1 fruit fly cellular context compared by ENCODE assay signal in genomic region chr3L:21961892-21962518, dm6.
A peak's percentile ranks its signal among the peaks of the same experiment; 100 is the strongest.
TF ChIP-seq lines count a peak whose summit lies in the region.

Gene Chs2 (plus strand): TSS chr3L:21962401.

TF ChIP-seq in whole organism, embryonic, 481 proteins besides CTCF, POLR2A, EP300 and RAD21 (continued from another document):
- TF ChIP-seq CG3065 (GFP tag; optimal IDR thresholded peaks at IDR 0.05; lab: Kevin White, UChicago) (no peak), pita (GFP tag; optimal IDR thresholded peaks at IDR 0.05; lab: Kevin White, UChicago) (no peak), Xbp1 (GFP tag; optimal IDR thresholded peaks at IDR 0.05; lab: Kevin White, UChicago) (no peak), ems (GFP tag; optimal IDR thresholded peaks at IDR 0.05; lab: Kevin White, UChicago) (no peak), Hr3 (GFP tag; optimal IDR thresholded peaks at IDR 0.05; lab: Kevin White, UChicago) (no peak), CG2199 (GFP tag; IDR thresholded peaks at IDR 0.05; lab: Robert Waterston, UW) (0 out of 3 replicates have a peak, but pooled peaks have one; percentile 22), otp (GFP tag; IDR thresholded peaks at IDR 0.05; lab: Robert Waterston, UW) (no peak), CG18764 (GFP tag; optimal IDR thresholded peaks at IDR 0.05; lab: Kevin White, UChicago) (no peak), kni (GFP tag; optimal IDR thresholded peaks at IDR 0.05; lab: Kevin White, UChicago) (peak; percentile 69), h (optimal IDR thresholded peaks at IDR 0.05; lab: Kevin White, UChicago) (no peak), CG14710 (tag; optimal IDR thresholded peaks at IDR 0.05; lab: Kevin White, UChicago) (peak; percentile 59), CG7556 (GFP tag; optimal IDR thresholded peaks at IDR 0.05; lab: Kevin White, UChicago) (peak; percentile 11), tio (GFP tag; optimal IDR thresholded peaks at IDR 0.05; lab: Kevin White, UChicago) (no peak), zen2 (GFP tag; IDR thresholded peaks at IDR 0.05; lab: Robert Waterston, UW; ENCODE audit: partially characterized antibody) (no peak), Kr (GFP tag; optimal IDR thresholded peaks at IDR 0.05; lab: Kevin White, UChicago) (peak; percentile 92), CG6765 (GFP tag; optimal IDR thresholded peaks at IDR 0.05; lab: Kevin White, UChicago) (no peak), CG12769 (tag; optimal IDR thresholded peaks at IDR 0.05; lab: Kevin White, UChicago) (no peak), sc (optimal IDR thresholded peaks at IDR 0.05; lab: Kevin White, UChicago) (no peak), sc (GFP tag; optimal IDR thresholded peaks at IDR 0.05; lab: Kevin White, UChicago) (peak; percentile 37), pan (optimal IDR thresholded peaks at IDR 0.05; lab: Kevin White, UChicago) (no peak), pan (GFP tag; optimal IDR thresholded peaks at IDR 0.05 in 1 of 2, IDR thresholded peaks at IDR 0.05 in 1 of 2) (no peak), HLH54F (GFP tag; optimal IDR thresholded peaks at IDR 0.05; lab: Kevin White, UChicago) (no peak), Hr51 (GFP tag; optimal IDR thresholded peaks at IDR 0.05; lab: Kevin White, UChicago) (no peak), Bdp1 (GFP tag; optimal IDR thresholded peaks at IDR 0.05; lab: Kevin White, UChicago) (no peak), Bteb2 (GFP tag; optimal IDR thresholded peaks at IDR 0.05; lab: Kevin White, UChicago) (no peak), GATAe (GFP tag; conservative IDR thresholded peaks at IDR 0.05; lab: Robert Waterston, UW) (no peak)
